Fruit fly (Drosophila melanogaster) whole organism, embryonic: ENCODE results near the gene CG11898.

Experiments
- Abd-B ChIP-seq: fragments of 200-800 bp; sonication (Bioruptor generic); optimal IDR thresholded peaks from 2 replicates; lab custom pipeline; 2018; ENCODE audit warnings: missing biosample characterization, mild to moderate bottlenecking, missing genetic modification characterization, moderate library complexity
- Awh ChIP-seq: fragments of 200-800 bp; sonication (Bioruptor generic); IDR thresholded peaks from 2 replicates; pipeline ENCODE4, ENCODE4 v1.3.6; 2022; ENCODE audit warnings: missing biosample characterization, missing genetic modification characterization
- Bdp1 ChIP-seq: fragments of 200-800 bp; sonication (Bioruptor generic); optimal IDR thresholded peaks from 3 replicates; lab custom pipeline; 2016; ENCODE audit warnings: missing biosample characterization, missing genetic modification characterization
- BtbVII ChIP-seq: fragments of 200-800 bp; sonication (Bioruptor generic); optimal IDR thresholded peaks from 3 replicates; lab custom pipeline; 2017; ENCODE audit warnings: missing biosample characterization, mild to moderate bottlenecking, missing genetic modification characterization
- CG1024 ChIP-seq: fragments of 200-800 bp; sonication (Bioruptor generic); IDR thresholded peaks from 2 replicates; pipeline ENCODE4 v1.3.6; 2022; ENCODE audit warnings: missing biosample characterization, missing genetic modification characterization
- CG11456 ChIP-seq: fragments of 200-800 bp; sonication (Bioruptor generic); IDR thresholded peaks from 3 replicates; pipeline ENCODE4 v1.3.6; 2022; ENCODE audit warnings: missing biosample characterization, missing genetic modification characterization
- CG12299 ChIP-seq: fragments of 200-800 bp; sonication (Bioruptor generic); optimal IDR thresholded peaks from 2 replicates; lab custom pipeline; 2018; ENCODE audit warnings: missing biosample characterization, mild to moderate bottlenecking, missing genetic modification characterization
- CG12769 ChIP-seq: fragments of 200-800 bp; sonication (Bioruptor generic); optimal IDR thresholded peaks from 2 replicates; lab custom pipeline; 2019; ENCODE audit warnings: missing biosample characterization, mild to moderate bottlenecking, missing genetic modification characterization, moderate library complexity
- CG13296 ChIP-seq: fragments of 200-800 bp; sonication (Bioruptor generic); optimal IDR thresholded peaks from 3 replicates; lab custom pipeline; 2018; ENCODE audit warnings: missing biosample characterization, mild to moderate bottlenecking, missing genetic modification characterization
- CG13624 ChIP-seq: fragments of 200-800 bp; sonication (Bioruptor generic); optimal IDR thresholded peaks from 2 replicates; lab custom pipeline; 2016; ENCODE audit warnings: missing biosample characterization, missing genetic modification characterization
- CG16779 ChIP-seq: fragments of 200-800 bp; sonication (Bioruptor generic); IDR thresholded peaks from 2 replicates; pipeline ENCODE4 v1.3.6; 2022; ENCODE audit warnings: missing biosample characterization, missing genetic modification characterization
- CG17568 ChIP-seq: fragments of 200-800 bp; sonication (Bioruptor generic); optimal IDR thresholded peaks from 2 replicates; lab custom pipeline; 2018; ENCODE audit warnings: missing biosample characterization, mild to moderate bottlenecking, missing genetic modification characterization, moderate library complexity
- CG32532 ChIP-seq: fragments of 200-800 bp; sonication (Bioruptor generic); IDR thresholded peaks from 2 replicates; pipeline ENCODE4 v1.3.6; 2022; ENCODE audit warnings: missing biosample characterization, missing genetic modification characterization
- CG32772 ChIP-seq: fragments of 200-800 bp; sonication (Bioruptor generic); IDR thresholded peaks from 2 replicates; pipeline ENCODE4 v1.3.6; 2022; ENCODE audit warnings: missing biosample characterization, missing genetic modification characterization
- CG33213 ChIP-seq: fragments of 200-800 bp; sonication (Bioruptor generic); optimal IDR thresholded peaks from 3 replicates; lab custom pipeline; 2016; ENCODE audit warnings: missing biosample characterization, missing genetic modification characterization
- CG34376 ChIP-seq: fragments of 200-800 bp; sonication (Bioruptor generic); optimal IDR thresholded peaks from 2 replicates; lab custom pipeline; 2018; ENCODE audit warnings: missing biosample characterization, mild to moderate bottlenecking, missing genetic modification characterization
- CG34422 ChIP-seq: fragments of 200-800 bp; sonication (Bioruptor generic); IDR thresholded peaks from 3 replicates; pipeline ENCODE4 v1.3.6; 2022; ENCODE audit warnings: missing biosample characterization, missing genetic modification characterization
- CG4707 ChIP-seq: fragments of 200-800 bp; sonication (Bioruptor generic); optimal IDR thresholded peaks from 2 replicates; lab custom pipeline; 2018; ENCODE audit warnings: missing biosample characterization, mild to moderate bottlenecking, missing genetic modification characterization, moderate library complexity
- CG6272 ChIP-seq: fragments of 200-800 bp; sonication (Bioruptor generic); IDR thresholded peaks from 2 replicates; pipeline ENCODE4 v1.3.6; 2022; ENCODE audit warnings: missing biosample characterization, missing genetic modification characterization
- CG6689 ChIP-seq: fragments of 200-800 bp; sonication (Bioruptor generic); IDR thresholded peaks from 2 replicates; pipeline ENCODE4 v1.3.6; 2022; ENCODE audit warnings: missing biosample characterization, missing genetic modification characterization
- CG6854 ChIP-seq: fragments of 200-800 bp; sonication (Bioruptor generic); optimal IDR thresholded peaks from 3 replicates; lab custom pipeline; 2017; ENCODE audit warnings: missing biosample characterization, mild to moderate bottlenecking, missing genetic modification characterization
- CG7372 ChIP-seq: fragments of 200-800 bp; sonication (Bioruptor generic); IDR thresholded peaks from 2 replicates; pipeline ENCODE4 v1.3.6; 2022; ENCODE audit warnings: missing biosample characterization, missing genetic modification characterization
- CG7556 ChIP-seq: fragments of 200-800 bp; sonication (Bioruptor generic); optimal IDR thresholded peaks from 2 replicates; lab custom pipeline; 2017; ENCODE audit warnings: missing biosample characterization, mild to moderate bottlenecking, missing genetic modification characterization
- CG9817 ChIP-seq: fragments of 200-800 bp; sonication (Bioruptor generic); optimal IDR thresholded peaks from 2 replicates; lab custom pipeline; 2018; ENCODE audit warnings: missing biosample characterization, mild to moderate bottlenecking, missing genetic modification characterization, moderate library complexity
- CoRest ChIP-seq: fragments of 200-800 bp; sonication (Bioruptor generic); optimal IDR thresholded peaks from 3 replicates; lab custom pipeline; 2018; ENCODE audit warnings: missing biosample characterization, mild to moderate bottlenecking, missing genetic modification characterization, moderate library complexity
- CrebB ChIP-seq: fragments of 200-800 bp; sonication (Bioruptor generic); optimal IDR thresholded peaks from 3 replicates; lab custom pipeline; 2018; ENCODE audit warnings: missing biosample characterization, mild to moderate bottlenecking, missing genetic modification characterization
- D19A ChIP-seq: fragments of 200-800 bp; optimal IDR thresholded peaks from 3 replicates; lab custom pipeline; 2019; ENCODE audit warnings: missing biosample characterization, mild to moderate bottlenecking, missing genetic modification characterization, moderate library complexity
- Myb ChIP-seq: fragments of 200-800 bp; sonication (Bioruptor generic); optimal IDR thresholded peaks from 2 replicates; lab custom pipeline; 2016; ENCODE audit warnings: missing biosample characterization, missing genetic modification characterization
- NFAT ChIP-seq: fragments of 200-800 bp; sonication (Bioruptor generic); IDR thresholded peaks from 2 replicates; pipeline ENCODE4 v1.3.6; 2022; ENCODE audit warnings: missing biosample characterization, missing genetic modification characterization
- Nf-YC ChIP-seq: fragments of 200-800 bp; optimal IDR thresholded peaks from 3 replicates; lab custom pipeline; 2019; ENCODE audit warnings: missing biosample characterization, mild to moderate bottlenecking, missing genetic modification characterization, moderate library complexity
- amos ChIP-seq: fragments of 200-800 bp; sonication (Bioruptor generic); IDR thresholded peaks from 2 replicates; pipeline ENCODE4 v1.3.6; 2022; ENCODE audit warnings: missing biosample characterization, missing genetic modification characterization; ENCODE audit not compliant: partially characterized antibody
- ara ChIP-seq: fragments of 200-800 bp; sonication (Bioruptor generic); IDR thresholded peaks from 2 replicates; pipeline ENCODE4 v1.3.6; 2022; ENCODE audit warnings: missing biosample characterization, missing genetic modification characterization
- az2 ChIP-seq: fragments of 200-800 bp; sonication (Bioruptor generic); optimal IDR thresholded peaks from 3 replicates; lab custom pipeline; 2016; ENCODE audit warnings: missing biosample characterization, missing genetic modification characterization
- corto ChIP-seq: fragments of 200-800 bp; sonication (Bioruptor generic); optimal IDR thresholded peaks from 2 replicates; lab custom pipeline; 2016; ENCODE audit warnings: missing biosample characterization, mild to moderate bottlenecking, missing genetic modification characterization, moderate library complexity
- disco-r ChIP-seq: fragments of 200-800 bp; sonication (Bioruptor generic); optimal IDR thresholded peaks from 2 replicates; lab custom pipeline; 2016; ENCODE audit warnings: missing biosample characterization, missing genetic modification characterization
- dpn ChIP-seq, 2 experiments: fragments of 200-800 bp; sonication (Bioruptor generic); optimal IDR thresholded peaks; 3 replicates each; lab custom pipeline; 2016; ENCODE audit warnings: missing biosample characterization in 2 of 2, missing genetic modification characterization in 2 of 2
- fd3F ChIP-seq: fragments of 200-800 bp; sonication (Bioruptor generic); optimal IDR thresholded peaks from 2 replicates; lab custom pipeline; 2018; ENCODE audit warnings: missing biosample characterization, mild to moderate bottlenecking, missing genetic modification characterization, moderate library complexity
- gem ChIP-seq: fragments of 200-800 bp; sonication (Bioruptor generic); optimal IDR thresholded peaks from 2 replicates; lab custom pipeline; 2019; ENCODE audit warnings: missing biosample characterization, mild to moderate bottlenecking, missing genetic modification characterization, moderate library complexity
- gro ChIP-seq: fragments of 200-800 bp; sonication (Bioruptor generic); optimal IDR thresholded peaks from 2 replicates; lab custom pipeline; 2016; ENCODE audit warnings: missing biosample characterization, missing genetic modification characterization
- kni ChIP-seq: fragments of 200-800 bp; sonication (Bioruptor generic); optimal IDR thresholded peaks from 3 replicates; lab custom pipeline; 2017; ENCODE audit warnings: mild to moderate bottlenecking, missing biosample characterization, missing genetic modification reagents, missing genetic modification characterization
- lola ChIP-seq, 3 experiments: fragments of >200 bp in 2 of 3; fragments of 200-800 bp in 1 of 3; sonication (Bioruptor generic) in 1 of 3; optimal IDR thresholded peaks; 2 replicates each; lab custom pipeline; 2017 to 2019; ENCODE audit warnings: missing biosample characterization in 3 of 3, missing genetic modification characterization in 3 of 3, mild to moderate bottlenecking in 1 of 3, moderate library complexity in 1 of 3
- nerfin-1 ChIP-seq: fragments of 200-800 bp; sonication (Bioruptor generic); optimal IDR thresholded peaks from 3 replicates; lab custom pipeline; 2019; ENCODE audit warnings: missing biosample characterization, mild to moderate bottlenecking, missing genetic modification characterization, moderate library complexity
- onecut ChIP-seq: fragments of 200-800 bp; sonication (Bioruptor generic); IDR thresholded peaks from 2 replicates; pipeline ENCODE4 v1.3.6; 2022; ENCODE audit warnings: missing biosample characterization, missing genetic modification characterization
- schlank ChIP-seq: fragments of 200-800 bp; sonication (Bioruptor generic); optimal IDR thresholded peaks from 2 replicates; lab custom pipeline; 2018; ENCODE audit warnings: missing biosample characterization, mild to moderate bottlenecking, missing genetic modification characterization
- sd ChIP-seq: fragments of 200-800 bp; sonication (Bioruptor generic); optimal IDR thresholded peaks from 3 replicates; lab custom pipeline; 2018; ENCODE audit warnings: missing biosample characterization, mild to moderate bottlenecking, missing genetic modification characterization, moderate library complexity
- sens-2 ChIP-seq: fragments of 200-800 bp; sonication (Bioruptor generic); IDR thresholded peaks from 2 replicates; pipeline ENCODE4 v1.3.6; 2022; ENCODE audit warnings: missing biosample characterization, missing genetic modification characterization
- sob ChIP-seq: fragments of 200-800 bp; sonication (Bioruptor generic); IDR thresholded peaks from 2 replicates; pipeline ENCODE4 v1.3.6; 2022; ENCODE audit warnings: missing biosample characterization, missing genetic modification characterization
- stc ChIP-seq: fragments of 200-800 bp; sonication (Bioruptor generic); IDR thresholded peaks from 2 replicates; pipeline ENCODE4 v1.3.6; 2022; ENCODE audit warnings: missing biosample characterization, missing genetic modification characterization
- tin ChIP-seq: fragments of 200-800 bp; sonication (Bioruptor generic); optimal IDR thresholded peaks from 3 replicates; lab custom pipeline; 2016; ENCODE audit warnings: missing biosample characterization, missing genetic modification characterization
- zfh2 ChIP-seq: fragments of 200-800 bp; sonication (Bioruptor generic); optimal IDR thresholded peaks from 2 replicates; lab custom pipeline; 2016; ENCODE audit warnings: missing biosample characterization, missing genetic modification characterization

CG11898 gene

DNA sequence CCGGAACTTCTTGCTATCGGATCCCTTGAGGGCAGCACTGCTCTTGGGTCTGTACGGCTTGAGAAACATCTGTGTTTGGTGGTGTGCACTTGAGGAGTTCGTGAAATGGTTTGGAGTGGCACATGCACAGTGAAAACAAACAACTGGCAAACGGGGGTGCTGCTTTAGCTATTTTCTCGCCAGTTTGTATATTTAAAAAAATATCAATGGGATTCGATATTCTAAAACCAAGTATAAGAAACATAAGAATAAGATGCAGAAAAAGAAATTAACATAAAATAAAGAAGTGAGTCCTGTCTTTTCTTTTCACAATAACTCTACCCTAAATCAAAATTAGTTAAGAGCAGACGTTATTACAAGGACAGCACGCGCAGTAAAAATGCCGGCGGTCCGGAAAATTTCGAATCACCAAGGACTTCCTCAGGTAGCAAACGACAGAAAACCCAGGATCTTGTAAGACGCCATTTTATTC lies 13.8 kb upstream of the CG11898 start, which contains the start of gene eIF2D (continued):
- peak in 1 of 3 experiments; percentile 52 for TF ChIP-seq lola (GFP tag; optimal IDR thresholded peaks at IDR 0.05; lab: Kevin White, UChicago)
- peak; percentile 70; the same call in 1 of the 2 replicates for TF ChIP-seq ara (GFP tag; lab: Robert Waterston, UW)
- peak; percentile 50; the same call in 1 of the 2 replicates for TF ChIP-seq NFAT
- TF ChIP-seq sob (GFP tag; lab: Robert Waterston, UW): peak; percentile 51; the same call in 1 of the 2 replicates
- TF ChIP-seq dpn (GFP tag; optimal IDR thresholded peaks at IDR 0.05; lab: Kevin White, UChicago): peak; percentile 29 to 50
- no peak for TF ChIP-seq corto (GFP tag; lab: Kevin White, UChicago)
- peak; percentile 46 for TF ChIP-seq CG9817
- TF ChIP-seq CG7556 (GFP tag; lab: Kevin White, UChicago): peak; percentile 66
- peak; percentile 69 for TF ChIP-seq CG7372
- no peak for TF ChIP-seq disco-r
- TF ChIP-seq CG1024 (GFP tag; lab: Robert Waterston, UW): no peak
- TF ChIP-seq Awh (GFP tag; lab: Robert Waterston, UW): peak; percentile 47; the same call in 1 of the 2 replicates
- peak; percentile 62 for TF ChIP-seq CG6854 (GFP tag; lab: Kevin White, UChicago)
- peak; percentile 74; the same call in 1 of the 3 replicates for TF ChIP-seq CG34422 (GFP tag; lab: Robert Waterston, UW)
- peak; percentile 42 for TF ChIP-seq tin (GFP tag; lab: Kevin White, UChicago)
- peak; percentile 24 for TF ChIP-seq kni (GFP tag; lab: Kevin White, UChicago)
- TF ChIP-seq onecut: peak; percentile 44
- no peak for TF ChIP-seq CG17568
- TF ChIP-seq Bdp1: peak; percentile 20
- TF ChIP-seq D19A: no peak
- TF ChIP-seq CG13296: peak; percentile 62
- TF ChIP-seq Myb (GFP tag; lab: Kevin White, UChicago): peak; percentile 44
- TF ChIP-seq schlank (tag; lab: Kevin White, UChicago): no peak
- TF ChIP-seq stc (GFP tag; lab: Robert Waterston, UW): peak; percentile 45; the same call in 1 of the 2 replicates
- peak; percentile 68 for TF ChIP-seq CG32532 (GFP tag; lab: Robert Waterston, UW)
- no peak for TF ChIP-seq CG4707 (GFP tag; lab: Kevin White, UChicago)
- no peak for TF ChIP-seq sd (tag; lab: Kevin White, UChicago)
- peak; percentile 45 for TF ChIP-seq CG6272 (GFP tag; lab: Robert Waterston, UW)
- peak; percentile 47 for TF ChIP-seq az2 (GFP tag; lab: Kevin White, UChicago)
- TF ChIP-seq CG13624 (GFP tag; lab: Kevin White, UChicago): peak; percentile 51
- TF ChIP-seq CrebB (tag; lab: Kevin White, UChicago): peak; percentile 40
- peak; percentile 64 for TF ChIP-seq nerfin-1 (tag; lab: Kevin White, UChicago)
- TF ChIP-seq CG16779 (GFP tag; lab: Robert Waterston, UW): 0 out of 2 replicates have a peak, but pooled peaks have one; percentile 14
- peak; percentile 67 for TF ChIP-seq CoRest
- no peak for TF ChIP-seq Abd-B
- peak; percentile 29 for TF ChIP-seq zfh2 (GFP tag; lab: Kevin White, UChicago)
- TF ChIP-seq CG12299 (tag; lab: Kevin White, UChicago): peak; percentile 22
- TF ChIP-seq CG32772 (GFP tag; lab: Robert Waterston, UW): no peak
- TF ChIP-seq CG12769 (tag; lab: Kevin White, UChicago): peak; percentile 36
- peak; percentile 5 for TF ChIP-seq gro (GFP tag; lab: Kevin White, UChicago)
- peak; percentile 50 for TF ChIP-seq Nf-YC (tag; lab: Kevin White, UChicago)
- peak; percentile 40; the same call in 1 of the 2 replicates for TF ChIP-seq sens-2 (GFP tag; lab: Robert Waterston, UW)
- no peak for TF ChIP-seq amos
- TF ChIP-seq gem (tag; lab: Kevin White, UChicago): no peak
- 0 out of 3 replicates have a peak, but pooled peaks have one; percentile 57 for TF ChIP-seq CG11456
- peak; percentile 53 for TF ChIP-seq BtbVII (GFP tag; lab: Kevin White, UChicago)
- no peak for TF ChIP-seq CG33213 (GFP tag; lab: Kevin White, UChicago)
- peak; percentile 71 for TF ChIP-seq CG6689
- peak; percentile 46 for TF ChIP-seq CG34376 (GFP tag; lab: Kevin White, UChicago)
- peak; percentile 32 for TF ChIP-seq fd3F
